Worm (Caenorhabditis elegans) whole organism, mixed stage, embryonic: Measurements from ENCODE around the gene lin-56.

Source experiments
- blmp-1 ChIP-seq: fragments of 150-350 bp; optimal IDR thresholded peaks from 2 replicates; lab custom pipeline; 2014; ENCODE audit warnings: missing biosample characterization, missing genetic modification characterization
- ceh-43 ChIP-seq: fragments of 200-800 bp; sonication (Bioruptor generic); optimal IDR thresholded peaks from 2 replicates; lab custom pipeline; 2018; ENCODE audit warnings: mild to moderate bottlenecking, missing genetic modification characterization, moderate library complexity, missing compliant biosample characterization
- ces-1 ChIP-seq: fragments of 150-350 bp; optimal IDR thresholded peaks from 2 replicates; lab custom pipeline; 2014; ENCODE audit warnings: missing biosample characterization, missing genetic modification reagents, missing genetic modification characterization
- drap-1 ChIP-seq: fragments of 200-800 bp; sonication (Bioruptor generic); optimal IDR thresholded peaks from 3 replicates; lab custom pipeline; 2018; ENCODE audit warnings: mild to moderate bottlenecking, missing genetic modification characterization, missing compliant biosample characterization
- elt-1 ChIP-seq: sonication (generic microtip); optimal IDR thresholded peaks from 2 replicates; lab custom pipeline; 2017; ENCODE audit warnings: missing genetic modification characterization, mild to moderate bottlenecking, missing compliant biosample characterization, antibody characterized with exemption, moderate library complexity, borderline replicate concordance; ENCODE audit not compliant: insufficient read depth
- ham-2 ChIP-seq: fragments of 200-800 bp; sonication (Bioruptor generic); optimal IDR thresholded peaks from 2 replicates; lab custom pipeline; 2018; ENCODE audit warnings: mild to moderate bottlenecking, missing genetic modification characterization, missing compliant biosample characterization
- nhr-76 ChIP-seq: sonication (generic microtip); optimal IDR thresholded peaks from 2 replicates; lab custom pipeline; 2017; ENCODE audit warnings: missing biosample characterization, missing genetic modification characterization
- unc-120 ChIP-seq: sonication (generic microtip); optimal IDR thresholded peaks from 2 replicates; lab custom pipeline; 2017; ENCODE audit warnings: missing genetic modification characterization, missing compliant biosample characterization; ENCODE audit not compliant: poor library complexity, severe bottlenecking
- unc-62 ChIP-seq: fragments of 150-350 bp; optimal IDR thresholded peaks from 2 replicates; lab custom pipeline; 2014; ENCODE audit warnings: missing biosample characterization, missing genetic modification reagents, missing genetic modification characterization
- ztf-11 ChIP-seq: fragments of 150-350 bp; optimal IDR thresholded peaks from 2 replicates; lab custom pipeline; 2014; ENCODE audit warnings: missing biosample characterization, missing genetic modification characterization

lin-56 gene

DNA sequence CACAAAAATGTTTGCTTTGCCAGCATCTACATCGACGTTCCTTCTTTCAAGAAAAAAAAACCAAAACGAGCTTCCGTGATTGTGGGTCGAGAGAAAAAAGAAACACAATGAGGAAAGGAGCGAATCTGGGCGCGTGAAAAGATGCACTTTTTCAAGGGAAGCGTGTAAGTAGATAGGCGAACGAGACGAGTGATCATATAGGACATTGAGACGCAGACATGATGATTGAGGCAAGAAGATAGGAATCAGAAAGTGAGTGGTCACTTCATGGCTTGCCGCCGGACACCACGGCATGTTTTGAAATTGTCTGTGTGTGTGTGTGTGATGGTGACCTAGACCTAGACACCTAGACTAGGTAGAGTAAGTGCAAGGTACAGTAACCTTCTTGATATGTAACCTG lies 51.8 kb downstream of the lin-56 start:
- TF ChIP-seq blmp-1, result peak; percentile 3
- no peak for TF ChIP-seq ceh-43
- TF ChIP-seq drap-1 (GFP tag; lab: Kevin White, UChicago), result no peak
- TF ChIP-seq nhr-76 (tag; lab: Kevin White, UChicago), result no peak
- TF ChIP-seq ces-1 (GFP tag; lab: Kevin White, UChicago), result peak; percentile 37
- no peak for TF ChIP-seq unc-120 (tag; lab: Kevin White, UChicago)
- TF ChIP-seq ztf-11, result no peak
- peak; percentile 27 for TF ChIP-seq ham-2 (GFP tag; lab: Kevin White, UChicago)
- peak; percentile 65 for TF ChIP-seq elt-1 (tag; lab: Kevin White, UChicago)
- peak; percentile 57 for TF ChIP-seq unc-62 (GFP tag; lab: Kevin White, UChicago)
